Fruit fly (Drosophila melanogaster) whole organism, embryonic: Measurements from ENCODE around the gene CG34450.

Source experiments
- Atf6 ChIP-seq: fragments of 200-800 bp; sonication (Bioruptor generic); IDR thresholded peaks from 2 replicates; pipeline ENCODE4 v1.3.6; 2022; ENCODE audit warnings: missing biosample characterization, missing genetic modification characterization
- Blimp-1 ChIP-seq: fragments of 200-800 bp; sonication (Bioruptor generic); optimal IDR thresholded peaks from 3 replicates; lab custom pipeline; 2018; ENCODE audit warnings: missing biosample characterization, missing genetic modification characterization, mild to moderate bottlenecking, moderate library complexity, missing genetic modification reagents
- CG10274 ChIP-seq: fragments of 200-800 bp; sonication (Bioruptor generic); optimal IDR thresholded peaks from 3 replicates; lab custom pipeline; 2017; ENCODE audit warnings: missing biosample characterization, mild to moderate bottlenecking, missing genetic modification characterization
- CG10979 ChIP-seq: fragments of 200-800 bp; sonication (Bioruptor generic); optimal IDR thresholded peaks from 2 replicates; lab custom pipeline; 2018; ENCODE audit warnings: missing biosample characterization, mild to moderate bottlenecking, missing genetic modification characterization, moderate library complexity
- CG13775 ChIP-seq: fragments of 200-800 bp; sonication (Bioruptor generic); optimal IDR thresholded peaks from 3 replicates; lab custom pipeline; 2017; ENCODE audit warnings: missing biosample characterization, mild to moderate bottlenecking, missing genetic modification characterization
- CG13894 ChIP-seq: fragments of 200-800 bp; sonication (Bioruptor generic); optimal IDR thresholded peaks from 3 replicates; lab custom pipeline; 2018; ENCODE audit warnings: missing biosample characterization, mild to moderate bottlenecking, missing genetic modification characterization, moderate library complexity
- CG14710 ChIP-seq: fragments of 200-800 bp; sonication (Bioruptor generic); optimal IDR thresholded peaks from 3 replicates; lab custom pipeline; 2019; ENCODE audit warnings: missing biosample characterization, mild to moderate bottlenecking, missing genetic modification characterization, moderate library complexity
- CG14860 ChIP-seq: fragments of 200-800 bp; sonication (Bioruptor generic); IDR thresholded peaks from 3 replicates; pipeline ENCODE4 v1.3.6; 2022; ENCODE audit warnings: missing biosample characterization, missing genetic modification characterization; ENCODE audit not compliant: partially characterized antibody
- CG15601 ChIP-seq: fragments of 200-800 bp; sonication (Bioruptor generic); optimal IDR thresholded peaks from 3 replicates; lab custom pipeline; 2019; ENCODE audit warnings: missing biosample characterization, mild to moderate bottlenecking, missing genetic modification characterization, moderate library complexity
- CG1603 ChIP-seq: fragments of 200-800 bp; sonication (Bioruptor generic); optimal IDR thresholded peaks from 2 replicates; lab custom pipeline; 2019; ENCODE audit warnings: missing biosample characterization, mild to moderate bottlenecking, missing genetic modification characterization, moderate library complexity
- CG17612 ChIP-seq: fragments of 200-800 bp; sonication (Bioruptor generic); IDR thresholded peaks from 2 replicates; pipeline ENCODE4 v1.3.6; 2022; ENCODE audit warnings: missing biosample characterization, missing genetic modification characterization
- CG17829 ChIP-seq: fragments of 200-800 bp; optimal IDR thresholded peaks from 2 replicates; lab custom pipeline; 2019; ENCODE audit warnings: missing biosample characterization, mild to moderate bottlenecking, missing genetic modification characterization, moderate library complexity
- CG5953 ChIP-seq: fragments of 200-800 bp; sonication (Bioruptor generic); IDR thresholded peaks from 2 replicates; pipeline ENCODE4 v1.3.6; 2022; ENCODE audit warnings: missing biosample characterization, missing genetic modification characterization
- CG7372 ChIP-seq: fragments of 200-800 bp; sonication (Bioruptor generic); IDR thresholded peaks from 2 replicates; pipeline ENCODE4 v1.3.6; 2022; ENCODE audit warnings: missing biosample characterization, missing genetic modification characterization
- CG8281 ChIP-seq: fragments of 200-800 bp; sonication (Bioruptor generic); optimal IDR thresholded peaks from 2 replicates; lab custom pipeline; 2018; ENCODE audit warnings: missing biosample characterization, mild to moderate bottlenecking, missing genetic modification characterization, moderate library complexity
- CG8478 ChIP-seq: fragments of >200 bp; optimal IDR thresholded peaks from 2 replicates; lab custom pipeline; 2018
- CoRest ChIP-seq: fragments of 200-800 bp; sonication (Bioruptor generic); optimal IDR thresholded peaks from 3 replicates; lab custom pipeline; 2018; ENCODE audit warnings: missing biosample characterization, mild to moderate bottlenecking, missing genetic modification characterization, moderate library complexity
- Deaf1 ChIP-seq: fragments of 200-800 bp; optimal IDR thresholded peaks from 3 replicates; lab custom pipeline; 2019; ENCODE audit warnings: missing biosample characterization, mild to moderate bottlenecking, missing genetic modification characterization, moderate library complexity
- Eip74EF ChIP-seq, 2 experiments: fragments of 200-800 bp in 1 of 2; fragments of >200 bp in 1 of 2; sonication (Bioruptor generic) in 1 of 2; optimal IDR thresholded peaks; 2 replicates each; lab custom pipeline; 2017 to 2019; ENCODE audit warnings: missing biosample characterization in 2 of 2, missing genetic modification characterization in 2 of 2, mild to moderate bottlenecking in 1 of 2, moderate library complexity in 1 of 2
- Ets65A ChIP-seq: fragments of 200-800 bp; sonication (Bioruptor generic); peaks from one replicate; lab custom pipeline; 2016; ENCODE audit warnings: missing biosample characterization, missing genetic modification characterization
- HmgZ ChIP-seq: fragments of 200-800 bp; sonication (Bioruptor generic); optimal IDR thresholded peaks from 2 replicates; lab custom pipeline; 2018; ENCODE audit warnings: missing biosample characterization, mild to moderate bottlenecking, missing genetic modification characterization
- Hr3 ChIP-seq: fragments of 200-800 bp; sonication (Bioruptor generic); optimal IDR thresholded peaks from 3 replicates; lab custom pipeline; 2016; ENCODE audit warnings: missing biosample characterization, missing genetic modification characterization
- Hr78 ChIP-seq, 2 experiments: fragments of 200-800 bp in 1 of 2; fragments of >200 bp in 1 of 2; sonication (Bioruptor generic) in 1 of 2; optimal IDR thresholded peaks; 2 replicates each; lab custom pipeline; 2017 to 2019; ENCODE audit warnings: missing biosample characterization in 2 of 2, missing genetic modification characterization in 2 of 2, mild to moderate bottlenecking in 1 of 2, moderate library complexity in 1 of 2
- Mad ChIP-seq: fragments of 200-800 bp; sonication (Bioruptor generic); optimal IDR thresholded peaks from 2 replicates; lab custom pipeline; 2016; ENCODE audit warnings: missing biosample characterization, missing genetic modification characterization
- Poxn ChIP-seq: fragments of 200-800 bp; sonication (Bioruptor generic); IDR thresholded peaks from 2 replicates; pipeline ENCODE4 v1.3.6; 2022; ENCODE audit warnings: missing biosample characterization, missing genetic modification characterization
- Ptx1 ChIP-seq: fragments of 200-800 bp; sonication (Bioruptor generic); IDR thresholded peaks from 2 replicates; pipeline ENCODE4 v1.3.6; 2022; ENCODE audit warnings: missing biosample characterization, missing genetic modification characterization
- Sin3A ChIP-seq: fragments of >200 bp; optimal IDR thresholded peaks from 2 replicates; lab custom pipeline; 2018
- cato ChIP-seq: fragments of 200-800 bp; sonication (Bioruptor generic); optimal IDR thresholded peaks from 2 replicates; lab custom pipeline; 2016; ENCODE audit warnings: missing biosample characterization, missing genetic modification characterization, borderline replicate concordance
- danr ChIP-seq: fragments of 200-800 bp; sonication (Bioruptor generic); IDR thresholded peaks from 2 replicates; pipeline ENCODE4 v1.3.6; 2022; ENCODE audit warnings: missing biosample characterization, missing genetic modification characterization
- dimm ChIP-seq: fragments of 200-800 bp; sonication (Bioruptor generic); IDR thresholded peaks from 2 replicates; pipeline ENCODE4 v1.3.6; 2022; ENCODE audit warnings: missing biosample characterization, missing genetic modification characterization
- gce ChIP-seq: fragments of 200-800 bp; sonication (Bioruptor generic); IDR thresholded peaks from 3 replicates; pipeline ENCODE4 v1.3.6; 2022; ENCODE audit warnings: missing biosample characterization, missing genetic modification characterization
- gem ChIP-seq: fragments of 200-800 bp; sonication (Bioruptor generic); optimal IDR thresholded peaks from 2 replicates; lab custom pipeline; 2019; ENCODE audit warnings: missing biosample characterization, mild to moderate bottlenecking, missing genetic modification characterization, moderate library complexity
- gsb ChIP-seq: fragments of 200-800 bp; sonication (Bioruptor generic); IDR thresholded peaks from 2 replicates; pipeline ENCODE4 v1.3.6; 2022; ENCODE audit warnings: missing biosample characterization, missing genetic modification characterization
- nerfin-1 ChIP-seq: fragments of 200-800 bp; sonication (Bioruptor generic); optimal IDR thresholded peaks from 3 replicates; lab custom pipeline; 2019; ENCODE audit warnings: missing biosample characterization, mild to moderate bottlenecking, missing genetic modification characterization, moderate library complexity
- nerfin-2 ChIP-seq: fragments of 200-800 bp; sonication (Bioruptor generic); IDR thresholded peaks from 2 replicates; pipeline ENCODE4 v1.3.6; 2022; ENCODE audit warnings: missing biosample characterization, missing genetic modification characterization; ENCODE audit not compliant: partially characterized antibody
- oc ChIP-seq: fragments of 200-800 bp; sonication (Bioruptor generic); optimal IDR thresholded peaks from 2 replicates; lab custom pipeline; 2018; ENCODE audit warnings: missing biosample characterization, mild to moderate bottlenecking, missing genetic modification characterization, moderate library complexity
- pfk ChIP-seq: fragments of 200-800 bp; sonication (Bioruptor generic); optimal IDR thresholded peaks from 2 replicates; lab custom pipeline; 2018; ENCODE audit warnings: missing biosample characterization, mild to moderate bottlenecking, missing genetic modification characterization, moderate library complexity
- pnt ChIP-seq: fragments of 200-800 bp; sonication (Bioruptor generic); optimal IDR thresholded peaks from 3 replicates; lab custom pipeline; 2016; ENCODE audit warnings: missing biosample characterization, missing genetic modification characterization
- row ChIP-seq: fragments of 200-800 bp; sonication (Bioruptor generic); IDR thresholded peaks from 3 replicates; pipeline ENCODE4 v1.3.6; 2022; ENCODE audit warnings: missing biosample characterization, missing genetic modification characterization
- sens ChIP-seq: fragments of 200-800 bp; sonication (Bioruptor generic); peaks from one replicate; lab custom pipeline; 2016; ENCODE audit warnings: missing biosample characterization, missing genetic modification characterization
- trem ChIP-seq: fragments of 200-800 bp; optimal IDR thresholded peaks from 3 replicates; lab custom pipeline; 2019; ENCODE audit warnings: missing biosample characterization, mild to moderate bottlenecking, missing genetic modification characterization, moderate library complexity
- tup ChIP-seq: fragments of 200-800 bp; sonication (Bioruptor generic); optimal IDR thresholded peaks from 2 replicates; lab custom pipeline; 2016; ENCODE audit warnings: missing biosample characterization, mild to moderate bottlenecking, missing genetic modification characterization, moderate library complexity
- unpg ChIP-seq: fragments of 200-800 bp; sonication (Bioruptor generic); optimal IDR thresholded peaks from 3 replicates; lab custom pipeline; 2018; ENCODE audit warnings: missing biosample characterization, mild to moderate bottlenecking, missing genetic modification characterization, moderate library complexity
- vnd ChIP-seq: fragments of 200-800 bp; sonication (Bioruptor generic); IDR thresholded peaks from 3 replicates; pipeline ENCODE4 v1.3.6; 2022; ENCODE audit warnings: missing biosample characterization, missing genetic modification characterization; ENCODE audit not compliant: partially characterized antibody

The CG34450 gene

DNA sequence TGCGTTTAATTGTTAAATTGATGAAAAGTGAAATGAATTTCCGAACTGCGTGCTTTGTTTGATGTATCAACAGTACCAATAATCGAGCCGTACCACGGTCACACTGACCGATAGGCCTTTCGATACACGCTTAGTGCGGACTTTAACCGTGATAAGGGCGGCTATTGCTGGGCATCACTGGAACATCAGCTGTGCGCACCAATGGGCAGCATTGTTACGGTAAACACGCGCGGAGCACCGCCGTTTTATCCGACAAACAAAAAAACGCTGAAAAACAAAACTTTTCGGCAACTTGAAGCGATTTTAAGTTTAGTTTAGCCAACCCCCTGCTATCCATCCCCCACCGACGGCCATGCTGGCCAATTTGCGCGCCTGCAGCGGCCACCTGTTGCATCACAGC, 11.1 kb downstream of the CG34450 start, which contains the start of the genes c12.1 and c12.2 (continued):
- TF ChIP-seq CG8281 (tag; lab: Kevin White, UChicago): no peak
- no peak for TF ChIP-seq gsb (GFP tag; lab: Robert Waterston, UW)
- no peak for TF ChIP-seq CG17612 (GFP tag; lab: Robert Waterston, UW)
- peak; percentile 70 for TF ChIP-seq Sin3A (lab: Kevin White, UChicago)
- no peak for TF ChIP-seq gce
- TF ChIP-seq CG14710 (tag; lab: Kevin White, UChicago): peak; percentile 58
- TF ChIP-seq Atf6 (GFP tag; lab: Robert Waterston, UW): no peak
- TF ChIP-seq vnd (GFP tag; lab: Robert Waterston, UW): peak; percentile 47; the same call in 1 of the 3 replicates
- TF ChIP-seq trem (tag; lab: Kevin White, UChicago): peak; percentile 74
- no peak for TF ChIP-seq Eip74EF (GFP tag; optimal IDR thresholded peaks at IDR 0.05; lab: Kevin White, UChicago)
- peak in 1 of 2 experiments; percentile 35 for TF ChIP-seq Hr78 (GFP tag; optimal IDR thresholded peaks at IDR 0.05; lab: Kevin White, UChicago)
- no peak for TF ChIP-seq CG8478 (lab: Kevin White, UChicago)
- peak; percentile 50 for TF ChIP-seq Blimp-1 (GFP tag; lab: Kevin White, UChicago)
- TF ChIP-seq danr (GFP tag; lab: Robert Waterston, UW): no peak
- TF ChIP-seq dimm (GFP tag; lab: Robert Waterston, UW): no peak
- TF ChIP-seq nerfin-2 (GFP tag; lab: Robert Waterston, UW): no peak
- TF ChIP-seq oc (tag; lab: Kevin White, UChicago): no peak
- TF ChIP-seq Mad (GFP tag; lab: Kevin White, UChicago): peak; percentile 18
- TF ChIP-seq tup (GFP tag; lab: Kevin White, UChicago): no peak
- TF ChIP-seq CG7372 (GFP tag; lab: Robert Waterston, UW): no peak
- TF ChIP-seq CG17829 (tag; lab: Kevin White, UChicago): peak; percentile 50
- TF ChIP-seq nerfin-1 (tag; lab: Kevin White, UChicago): peak; percentile 29
- TF ChIP-seq Poxn (GFP tag; lab: Robert Waterston, UW): no peak
- TF ChIP-seq CG10274: no peak
- no peak for TF ChIP-seq CG10979 (tag; lab: Kevin White, UChicago)
- peak; percentile 75 for TF ChIP-seq HmgZ (tag; lab: Kevin White, UChicago)
- TF ChIP-seq pnt: no peak
- no peak for TF ChIP-seq cato
- TF ChIP-seq, all 482 proteins: peak for 102

DNA sequence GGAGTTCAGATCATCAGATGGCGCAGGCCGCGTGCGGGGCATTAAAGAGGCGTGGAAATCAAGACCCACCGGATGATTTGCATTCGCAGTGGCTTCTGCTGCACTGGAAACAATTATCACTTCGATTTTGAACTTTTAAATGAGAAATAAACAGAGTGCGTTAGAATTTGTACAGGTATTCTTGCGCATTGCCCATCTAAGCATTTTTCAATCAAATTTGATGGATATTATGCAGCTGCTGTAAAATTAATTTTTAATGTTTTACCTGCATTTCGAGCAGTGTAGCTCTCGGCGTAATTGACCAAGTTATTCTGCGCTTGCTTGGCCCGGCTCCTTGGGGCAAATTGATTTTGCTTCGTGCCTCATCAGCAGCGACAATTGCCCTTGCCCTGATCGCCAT, 13.2 kb downstream of the CG34450 start:
- TF ChIP-seq CG1603 (tag; lab: Kevin White, UChicago) (peak; percentile 20), unpg (no peak), CG14860 (GFP tag; lab: Robert Waterston, UW) (no peak), CG13775 (no peak), CG15601 (no peak), sens (GFP tag; lab: Kevin White, UChicago) (peak; percentile 18)
- TF ChIP-seq, all 482 proteins: peak for 2

DNA sequence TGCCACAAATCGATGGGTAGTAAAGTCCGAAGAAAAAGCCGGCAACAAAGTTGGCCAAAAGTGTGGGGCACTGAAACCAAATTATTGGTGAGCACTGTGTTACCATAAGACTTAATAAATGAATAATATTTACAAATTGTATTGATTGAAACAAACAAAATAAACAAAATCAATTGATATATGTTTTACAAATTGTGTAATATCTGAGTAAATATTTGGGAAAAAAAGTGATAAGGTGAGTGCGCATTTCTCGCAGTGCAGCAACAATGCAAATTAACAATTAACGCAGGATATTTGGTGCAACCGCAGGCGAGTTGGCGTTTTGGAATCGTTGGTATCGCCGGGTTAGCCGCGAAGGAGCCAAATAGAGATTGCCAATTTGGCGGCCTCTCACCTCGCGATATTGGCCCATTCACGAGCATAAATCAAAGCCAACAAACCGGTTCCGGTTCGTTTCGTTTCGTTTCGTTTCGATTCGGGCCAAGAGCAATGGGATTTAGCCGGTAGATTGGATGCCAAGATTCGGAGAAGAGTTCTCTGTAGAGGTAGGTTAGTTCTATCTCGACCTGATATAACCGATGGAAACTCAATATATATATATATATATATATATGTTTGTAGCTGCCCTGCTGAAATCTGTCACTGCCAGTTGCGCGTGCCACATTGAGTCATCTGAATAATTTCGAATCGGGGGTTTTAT, 20.2 kb downstream of the CG34450 start:
- TF ChIP-seq Ets65A (GFP tag; lab: Kevin White, UChicago) (peak; percentile 71), CG5953 (GFP tag; lab: Robert Waterston, UW) (no peak), pfk (peak; percentile 78), Ptx1 (GFP tag; lab: Robert Waterston, UW) (peak; percentile 43), row (GFP tag; lab: Robert Waterston, UW) (0 out of 3 replicates have a peak, but pooled peaks have one; percentile 12), CG13894 (peak; percentile 75), Deaf1 (peak; percentile 66), gem (tag; lab: Kevin White, UChicago) (peak; percentile 13), CoRest (tag; lab: Kevin White, UChicago) (no peak), Hr3 (GFP tag; lab: Kevin White, UChicago) (no peak)
